Fruit fly (Drosophila melanogaster): ENCODE data around the gene CG8668.
A peak's percentile ranks its signal among the peaks of the same experiment; 100 is the strongest.

The CG8668 gene

DNA sequence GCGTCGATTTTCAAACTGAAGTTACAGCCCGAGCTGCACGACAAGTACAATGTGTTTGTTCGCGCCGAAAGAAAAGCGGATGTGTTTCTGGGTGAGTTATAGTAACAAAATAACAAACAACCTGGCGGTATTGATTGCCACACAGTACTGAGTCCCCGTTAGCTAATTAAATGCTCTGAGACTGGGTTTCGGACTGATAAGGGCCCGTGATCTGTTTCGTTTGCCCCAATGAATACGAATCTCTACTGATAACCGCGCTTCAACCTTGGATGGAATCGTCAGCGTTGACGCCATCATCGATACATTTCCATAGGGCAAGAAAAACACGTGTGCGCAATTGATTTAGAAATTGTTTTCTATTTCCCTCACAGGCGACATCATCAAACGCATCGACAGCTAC lies 30.4 kb downstream of the CG8668 start:
- TF ChIP-seq CG17801 (GFP tag; optimal IDR thresholded peaks at IDR 0.05; ENCODE audit: partially characterized antibody): no peak

DNA sequence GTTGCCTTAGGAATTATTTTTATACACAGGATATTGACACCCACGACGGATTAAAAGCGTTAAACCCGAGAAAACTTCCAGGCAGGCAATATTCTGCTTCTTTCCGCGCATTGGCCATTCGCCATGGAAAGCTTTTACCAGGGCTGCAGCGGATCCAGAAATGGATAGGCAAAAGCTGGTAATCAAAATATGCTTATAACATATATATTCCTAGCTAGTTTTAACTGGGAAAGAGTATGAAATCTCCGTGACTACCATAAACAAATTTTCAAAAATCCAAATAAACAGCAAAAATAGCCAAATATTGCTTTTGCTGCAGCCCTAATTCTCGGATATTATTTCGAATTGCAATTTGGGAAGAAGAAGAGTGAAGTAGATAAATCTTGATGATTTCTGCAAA lies 32.7 kb downstream of the CG8668 start, which contains the start of the genes PAPLA1 and Rbsn-5:
TSS of gene PAPLA1 (minus strand) at position 141 of the 400 bp plus-strand sequence.
TSS of gene Rbsn-5 (plus strand) at position 335 of the 400 bp plus-strand sequence.
- TF ChIP-seq CG17801 (GFP tag; optimal IDR thresholded peaks at IDR 0.05; ENCODE audit: partially characterized antibody): peak; percentile 92

DNA sequence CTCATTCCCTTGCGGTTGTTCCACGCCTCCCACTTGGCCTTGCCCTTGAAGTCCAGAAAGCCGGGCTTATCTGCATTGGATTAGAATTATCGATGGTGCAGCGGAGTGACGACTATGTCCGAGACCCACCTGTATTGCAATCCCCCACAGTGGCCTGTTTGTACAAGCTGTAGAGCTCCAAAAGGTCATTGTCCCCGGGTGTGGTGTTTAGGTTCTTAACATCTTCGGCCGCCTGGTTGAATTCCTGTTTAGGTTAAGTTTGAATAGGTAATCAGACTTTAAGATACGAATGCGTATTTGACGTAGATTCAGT lies 35.1 kb downstream of the CG8668 start:
- TF ChIP-seq CG17801 (GFP tag; optimal IDR thresholded peaks at IDR 0.05; ENCODE audit: partially characterized antibody): no peak

DNA sequence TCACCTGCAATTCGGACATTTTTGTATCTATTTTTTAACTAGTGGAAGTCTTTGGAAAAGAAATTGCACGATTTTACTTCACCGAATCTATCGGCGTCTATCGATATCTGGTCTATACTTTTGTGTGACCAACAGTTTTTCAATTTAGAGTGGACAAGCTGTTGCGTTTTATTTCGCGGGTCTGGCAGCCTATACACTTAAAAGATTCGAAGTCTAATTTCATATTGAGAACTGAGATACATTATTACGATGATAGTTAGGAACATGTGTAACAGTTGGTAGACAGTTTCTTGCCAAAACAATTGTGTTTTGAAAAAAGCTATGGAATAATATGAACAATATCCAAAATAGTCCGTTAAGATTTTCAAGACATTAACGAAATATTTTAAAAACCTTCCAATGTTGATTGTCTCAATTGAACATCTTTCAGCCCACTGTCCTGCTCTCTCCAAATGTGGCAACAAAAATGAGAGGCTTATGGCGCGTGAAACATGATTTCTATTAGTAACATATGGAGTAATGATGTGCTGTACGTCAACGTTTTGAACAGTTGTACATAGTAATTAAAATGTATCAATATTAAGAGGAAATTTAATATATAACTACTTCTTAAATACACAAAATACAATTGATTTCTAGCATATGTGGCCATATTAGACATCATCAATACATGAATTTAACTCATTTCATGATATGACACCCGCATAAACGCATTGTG lies 35.7 kb downstream of the CG8668 start, which contains the start of gene Acbp1:
TSS of gene Acbp1 (minus strand) at position 146 of the 718 bp plus-strand sequence.
- peak; percentile 99 for TF ChIP-seq CG17801 (GFP tag; optimal IDR thresholded peaks at IDR 0.05; ENCODE audit: partially characterized antibody)

DNA sequence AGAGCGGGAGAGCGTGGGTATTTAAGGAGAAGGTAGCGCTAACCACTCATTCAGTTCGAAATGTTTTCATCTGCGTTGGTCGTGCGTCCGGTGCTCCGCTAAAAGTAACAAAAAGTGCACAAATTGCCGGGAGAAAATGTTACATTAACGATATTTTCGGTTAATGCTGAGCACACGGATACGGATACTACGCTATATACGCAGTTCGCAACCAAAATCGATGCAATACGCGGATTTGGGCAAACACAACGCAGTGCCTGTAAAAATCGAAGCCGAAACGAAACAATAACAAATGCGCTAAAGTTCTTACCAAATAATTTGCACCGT lies 36.2 kb downstream of the CG8668 start, which contains the start of gene Piezo:
TSS of gene Piezo (plus strand) at position 49 of the 327 bp plus-strand sequence.
- no peak for TF ChIP-seq CG17801 (GFP tag; optimal IDR thresholded peaks at IDR 0.05; ENCODE audit: partially characterized antibody)

DNA sequence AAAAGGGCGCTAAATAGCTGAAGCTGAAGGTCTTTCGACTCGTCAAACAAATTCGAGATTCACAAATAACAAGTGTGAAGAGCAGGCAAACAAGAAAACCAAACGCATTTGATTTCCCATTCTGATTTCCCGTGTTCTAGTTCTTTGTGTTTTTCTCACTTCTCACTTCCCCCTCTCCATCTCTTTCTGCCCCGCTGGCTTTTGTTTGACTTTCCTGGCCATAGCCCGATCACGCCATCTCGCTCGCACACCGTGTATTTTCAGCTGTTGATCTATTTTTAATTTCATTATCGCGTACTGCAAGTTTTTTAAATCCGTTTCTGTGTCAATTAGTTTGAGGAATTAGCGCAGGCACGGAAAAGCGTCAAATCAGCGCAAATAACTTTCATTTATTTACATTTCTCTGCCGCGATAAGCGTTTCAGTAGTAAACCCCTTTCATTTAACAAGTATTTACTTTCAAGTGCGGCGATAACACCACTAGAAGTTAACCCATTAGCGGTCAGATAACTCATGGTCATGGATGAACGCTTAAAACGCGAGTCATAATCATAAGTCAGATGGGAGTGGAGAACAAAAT lies 36.9 kb downstream of the CG8668 start:
- peak; percentile 11 for TF ChIP-seq CG17801 (GFP tag; optimal IDR thresholded peaks at IDR 0.05; ENCODE audit: partially characterized antibody)

DNA sequence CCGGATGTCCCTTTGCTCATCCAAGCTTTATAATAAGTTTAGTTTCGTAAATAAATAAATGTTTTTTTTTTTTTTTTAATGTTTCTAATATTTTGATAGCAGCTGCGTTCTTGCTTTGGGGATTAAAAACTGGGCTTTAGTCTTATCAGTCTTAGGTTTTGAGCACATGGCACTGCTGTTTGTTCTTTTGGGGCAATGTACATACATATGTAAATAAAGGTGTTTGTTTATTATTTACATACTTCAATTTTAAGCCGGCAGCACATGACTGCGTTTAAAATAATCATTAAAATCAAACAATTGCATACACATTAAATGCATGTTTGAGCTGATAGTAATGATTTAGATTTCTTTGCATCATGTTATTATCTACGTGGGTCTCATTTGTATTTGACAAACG lies 37.4 kb downstream of the CG8668 start:
- no peak for TF ChIP-seq CG17801 (GFP tag; optimal IDR thresholded peaks at IDR 0.05; ENCODE audit: partially characterized antibody)

DNA sequence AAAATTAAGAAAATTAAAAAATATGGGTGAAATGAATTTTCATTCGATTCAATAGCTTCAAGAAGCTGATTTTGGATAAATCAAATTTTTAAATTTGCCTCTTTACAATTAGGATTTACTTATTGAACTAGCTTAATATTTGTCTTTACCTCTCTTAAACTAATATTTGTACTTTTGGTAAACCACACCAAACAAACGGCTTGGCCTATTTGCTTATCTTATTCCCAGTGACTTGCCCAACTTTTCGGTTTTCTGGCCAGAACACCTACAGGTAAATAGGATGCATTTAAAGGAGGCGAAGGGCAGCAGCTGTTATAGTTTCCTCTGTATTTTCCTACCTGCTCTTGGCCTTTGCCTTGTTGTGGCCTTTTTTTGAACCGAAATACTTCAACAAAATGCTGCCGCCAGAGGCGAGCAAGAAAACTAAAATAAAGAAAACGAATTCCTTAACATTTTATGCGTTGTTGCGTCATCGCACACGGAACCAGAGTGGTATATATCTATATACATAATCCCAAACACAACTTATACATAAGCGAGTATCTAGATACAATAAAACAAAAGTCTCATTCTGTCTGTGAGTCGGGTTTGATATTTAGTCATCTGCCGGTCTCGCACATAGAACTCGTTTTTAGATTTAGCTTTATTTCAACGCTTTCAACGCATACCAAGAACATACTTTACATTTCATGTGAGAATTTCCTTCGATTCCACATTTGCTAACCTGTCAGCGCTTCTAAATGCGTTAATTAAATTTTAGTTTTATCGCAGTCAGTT lies 39.2 kb downstream of the CG8668 start:
- TF ChIP-seq CG17801 (GFP tag; optimal IDR thresholded peaks at IDR 0.05; ENCODE audit: partially characterized antibody): no peak

DNA sequence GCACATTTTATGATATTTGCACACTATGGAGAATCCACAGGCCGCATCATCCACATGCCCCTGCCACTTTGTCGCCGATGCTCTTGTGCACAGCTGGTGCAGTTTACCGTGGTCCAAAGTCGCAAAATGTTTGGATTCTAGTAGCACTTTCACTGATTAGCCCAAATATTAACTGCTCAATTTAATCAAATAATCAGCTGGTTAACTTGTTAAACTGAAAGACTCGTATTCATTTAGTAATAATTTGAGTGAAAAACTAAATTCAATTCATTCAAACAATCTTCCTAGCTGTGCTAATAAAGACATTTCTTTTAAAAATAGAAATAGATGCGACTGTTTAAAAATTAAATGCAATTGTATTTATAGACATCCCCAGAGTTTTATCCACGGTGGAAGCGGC lies 41.3 kb downstream of the CG8668 start:
- TF ChIP-seq CG17801 (GFP tag; optimal IDR thresholded peaks at IDR 0.05; ENCODE audit: partially characterized antibody): no peak

DNA sequence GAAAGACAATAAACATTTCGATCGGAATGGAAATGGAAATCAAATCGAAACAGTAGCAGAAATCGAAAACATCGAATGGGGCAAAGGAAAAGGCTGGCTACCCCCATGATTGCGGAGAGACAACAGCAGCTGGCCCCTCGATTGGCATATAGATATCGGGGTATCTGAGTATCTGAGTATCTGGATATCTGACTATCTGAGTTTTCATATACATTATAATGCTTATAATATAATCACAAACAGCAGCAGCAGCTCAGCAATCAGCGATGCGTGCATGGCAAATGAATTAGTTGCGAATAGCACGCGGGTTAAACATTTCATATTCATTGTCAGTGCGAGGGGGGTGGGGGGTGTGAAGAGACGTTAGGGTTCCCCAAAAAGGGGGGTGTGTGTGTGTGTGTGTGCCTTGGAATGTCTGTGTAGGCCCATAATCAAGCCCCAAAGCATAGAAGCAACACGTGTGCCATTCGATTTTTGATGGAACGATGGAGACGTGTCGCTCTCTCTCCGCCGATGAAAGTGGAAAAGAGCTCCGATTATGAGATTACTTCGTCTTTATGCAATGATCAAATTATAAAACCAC lies 43.9 kb downstream of the CG8668 start:
- TF ChIP-seq CG17801 (GFP tag; optimal IDR thresholded peaks at IDR 0.05; ENCODE audit: partially characterized antibody): no peak

DNA sequence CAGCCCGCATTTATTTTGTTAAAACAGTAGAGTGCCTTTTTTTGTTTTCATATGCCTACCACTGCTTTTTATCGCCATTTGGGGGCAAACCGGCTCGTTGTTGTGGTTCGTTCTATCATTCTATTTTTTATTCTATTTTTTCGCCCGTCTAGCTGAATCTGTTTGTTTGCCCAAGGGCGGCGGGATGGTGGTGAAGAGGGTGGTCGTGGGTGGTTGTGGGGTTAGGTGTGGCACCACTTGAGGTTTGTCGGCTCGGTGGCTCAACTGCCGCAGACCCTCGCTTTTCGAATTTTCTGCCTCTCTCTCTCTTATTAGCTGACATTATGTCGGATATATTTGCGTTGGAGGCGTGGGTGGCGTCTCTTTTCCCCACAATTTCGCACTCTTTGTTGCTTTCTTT lies 44.7 kb downstream of the CG8668 start:
- no peak for TF ChIP-seq CG17801 (GFP tag; optimal IDR thresholded peaks at IDR 0.05; ENCODE audit: partially characterized antibody)
